Worm (Caenorhabditis elegans) whole organism, young adult: ENCODE measurements around the gene rgef-1.

ENCODE experiments used
- F23B12.7 ChIP-seq: sonication (generic microtip); optimal IDR thresholded peaks from 2 replicates; lab custom pipeline; 2017; ENCODE audit warnings: missing genetic modification characterization, mild to moderate bottlenecking, missing compliant biosample characterization, antibody characterized with exemption, moderate library complexity; ENCODE audit not compliant: insufficient read depth
- F49E8.2 ChIP-seq: sonication (generic microtip); optimal IDR thresholded peaks from 3 replicates; lab custom pipeline; 2017; ENCODE audit warnings: missing genetic modification characterization, mild to moderate bottlenecking, missing compliant biosample characterization, antibody characterized with exemption, moderate library complexity; ENCODE audit not compliant: insufficient read depth
- T07F8.4 ChIP-seq: sonication (generic microtip); optimal IDR thresholded peaks from 2 replicates; lab custom pipeline; 2016; ENCODE audit warnings: mild to moderate bottlenecking, missing genetic modification characterization, moderate library complexity, missing compliant biosample characterization
- Y53F4B.3 ChIP-seq: fragments of 200-800 bp; sonication (Bioruptor generic); IDR thresholded peaks from 2 replicates; pipeline ENCODE4 v1.3.6; 2022; ENCODE audit warnings: missing genetic modification reagents, missing genetic modification characterization, missing compliant biosample characterization
- Y56A3A.18 ChIP-seq: fragments of 200-800 bp; sonication (Bioruptor generic); IDR thresholded peaks from 2 replicates; pipeline ENCODE4 v1.3.6; 2022; ENCODE audit warnings: missing genetic modification reagents, missing genetic modification characterization, missing compliant biosample characterization
- ZK185.1 ChIP-seq: sonication (generic microtip); optimal IDR thresholded peaks from 2 replicates; lab custom pipeline; 2016; ENCODE audit warnings: mild to moderate bottlenecking, missing genetic modification characterization, missing compliant biosample characterization; ENCODE audit not compliant: poor library complexity, severe bottlenecking
- attf-6 ChIP-seq: fragments of 200-800 bp; sonication (Bioruptor generic); IDR thresholded peaks from 2 replicates; pipeline ENCODE4 v1.3.6; 2022; ENCODE audit warnings: missing genetic modification reagents, missing genetic modification characterization, missing compliant biosample characterization
- bed-1 ChIP-seq: fragments of 200-800 bp; sonication (Bioruptor generic); IDR thresholded peaks from 2 replicates; pipeline ENCODE4 v1.3.6; 2022; ENCODE audit warnings: missing genetic modification reagents, missing genetic modification characterization, missing compliant biosample characterization
- ceh-79 ChIP-seq: sonication (generic microtip); optimal IDR thresholded peaks from 2 replicates; lab custom pipeline; 2017; ENCODE audit warnings: mild to moderate bottlenecking, missing genetic modification characterization, missing compliant biosample characterization
- ceh-91 ChIP-seq: fragments of 200-800 bp; sonication (Bioruptor generic); IDR thresholded peaks from 2 replicates; pipeline ENCODE4 v1.3.6; 2022; ENCODE audit warnings: missing genetic modification reagents, missing genetic modification characterization, missing compliant biosample characterization
- dpff-1 ChIP-seq: sonication (generic microtip); optimal IDR thresholded peaks from 2 replicates; lab custom pipeline; 2017; ENCODE audit warnings: mild to moderate bottlenecking, missing genetic modification characterization, missing compliant biosample characterization
- dpl-1 ChIP-seq: fragments of 150-350 bp; optimal IDR thresholded peaks from 2 replicates; lab custom pipeline; 2014; ENCODE audit warnings: missing biosample characterization, missing genetic modification reagents, missing genetic modification characterization
- efl-1 ChIP-seq: fragments of 150-350 bp; optimal IDR thresholded peaks from 2 replicates; lab custom pipeline; 2014; ENCODE audit warnings: missing biosample characterization, missing genetic modification reagents, missing genetic modification characterization
- hlh-12 ChIP-seq: sonication (generic microtip); optimal IDR thresholded peaks from 2 replicates; lab custom pipeline; 2016; ENCODE audit warnings: missing genetic modification characterization, missing compliant biosample characterization
- hlh-26 ChIP-seq: fragments of 200-800 bp; sonication (Bioruptor generic); conservative IDR thresholded peaks from 2 replicates; pipeline ENCODE4 v1.3.6; 2022; ENCODE audit warnings: missing genetic modification reagents, missing genetic modification characterization, missing compliant biosample characterization
- hmg-1.2 ChIP-seq: fragments of 200-800 bp; sonication (Bioruptor generic); IDR thresholded peaks from 2 replicates; pipeline ENCODE4 v1.3.6; 2022; ENCODE audit warnings: missing genetic modification reagents, missing genetic modification characterization, missing compliant biosample characterization
- lag-1 ChIP-seq: fragments of 200-800 bp; sonication (Bioruptor generic); IDR thresholded peaks from 2 replicates; pipeline ENCODE4 v1.3.6; 2022; ENCODE audit warnings: missing genetic modification reagents, missing genetic modification characterization, missing compliant biosample characterization
- let-607 ChIP-seq, 2 experiments: fragments of 200-800 bp in 1 of 2; sonication (Bioruptor generic) in 1 of 2; sonication (generic microtip) in 1 of 2; optimal IDR thresholded peaks; 2 replicates each; lab custom pipeline; 2016 to 2018; ENCODE audit warnings: mild to moderate bottlenecking in 2 of 2, missing compliant biosample characterization in 2 of 2, missing genetic modification characterization in 2 of 2, moderate library complexity in 2 of 2, missing genotype in 1 of 2
- lin-26 ChIP-seq: fragments of 200-800 bp; sonication (Bioruptor generic); IDR thresholded peaks from 2 replicates; pipeline ENCODE4 v1.3.6; 2022; ENCODE audit warnings: missing genetic modification reagents, missing genetic modification characterization, missing compliant biosample characterization
- madf-6 ChIP-seq: fragments of 200-800 bp; sonication (Bioruptor generic); IDR thresholded peaks from 2 replicates; pipeline ENCODE4 v1.3.6; 2022; ENCODE audit warnings: missing genetic modification reagents, missing genetic modification characterization, missing compliant biosample characterization
- mxl-1 ChIP-seq: sonication (generic microtip); optimal IDR thresholded peaks from 2 replicates; lab custom pipeline; 2016; ENCODE audit warnings: missing genetic modification characterization, missing compliant biosample characterization
- nhr-120 ChIP-seq: fragments of 200-800 bp; sonication (Bioruptor generic); IDR thresholded peaks from 2 replicates; pipeline ENCODE4 v1.3.6; 2022; ENCODE audit warnings: missing genetic modification characterization, missing compliant biosample characterization
- pbrm-1 ChIP-seq: fragments of 200-800 bp; sonication (Bioruptor generic); IDR thresholded peaks from 2 replicates; pipeline ENCODE4 v1.3.6; 2022; ENCODE audit warnings: missing genetic modification reagents, missing genetic modification characterization, missing compliant biosample characterization
- rec-8 ChIP-seq, 2 experiments: sonication (generic microtip); optimal IDR thresholded peaks; 2 replicates each; lab custom pipeline; 2016; ENCODE audit warnings: mild to moderate bottlenecking in 2 of 2, missing genetic modification characterization in 2 of 2, missing genetic modification reagents in 2 of 2, missing genotype in 2 of 2, missing biosample characterization in 1 of 2, missing compliant biosample characterization in 1 of 2, moderate library complexity in 1 of 2
- rpc-1 ChIP-seq, 2 experiments: fragments of 150-350 bp in 1 of 2; sonication (generic microtip) in 1 of 2; optimal IDR thresholded peaks; 2 replicates each; lab custom pipeline; 2014 to 2018; ENCODE audit warnings: missing biosample characterization in 1 of 2, missing genetic modification characterization in 1 of 2, missing genetic modification reagents in 1 of 2, missing genotype in 1 of 2
- sdz-38 ChIP-seq: sonication (generic microtip); optimal IDR thresholded peaks from 2 replicates; lab custom pipeline; 2016; ENCODE audit warnings: missing genotype, missing genetic modification characterization, missing compliant biosample characterization
- snpc-1.3 ChIP-seq: sonication (generic microtip); optimal IDR thresholded peaks from 2 replicates; lab custom pipeline; 2017; ENCODE audit warnings: missing genetic modification characterization, mild to moderate bottlenecking, missing compliant biosample characterization, antibody characterized with exemption, moderate library complexity, missing genotype, missing genetic modification reagents; ENCODE audit not compliant: insufficient read depth
- snpc-4 ChIP-seq, 5 experiments: fragments of 150-350 bp in 1 of 5; sonication (generic microtip) in 4 of 5; optimal IDR thresholded peaks; 2 replicates each; lab custom pipeline; 2014 to 2018; ENCODE audit warnings: missing genetic modification characterization in 5 of 5, missing biosample characterization in 3 of 5, antibody characterized with exemption in 2 of 5, mild to moderate bottlenecking in 2 of 5, missing compliant biosample characterization in 2 of 5, missing genotype in 2 of 5, moderate library complexity in 2 of 5, missing genetic modification reagents in 1 of 5
- zim-3 ChIP-seq: sonication (generic microtip); optimal IDR thresholded peaks from 2 replicates; lab custom pipeline; 2017; ENCODE audit warnings: mild to moderate bottlenecking, missing genetic modification characterization, moderate library complexity, missing compliant biosample characterization
- ztf-18 ChIP-seq: sonication (generic microtip); optimal IDR thresholded peaks from 2 replicates; lab custom pipeline; 2016; ENCODE audit warnings: missing genotype, mild to moderate bottlenecking, missing genetic modification characterization, missing compliant biosample characterization
- ztf-22 ChIP-seq: fragments of 200-800 bp; sonication (Bioruptor generic); optimal IDR thresholded peaks from 2 replicates; lab custom pipeline; 2018; ENCODE audit warnings: mild to moderate bottlenecking, missing genetic modification characterization, moderate library complexity, missing compliant biosample characterization
- ztf-28 ChIP-seq: fragments of 200-800 bp; sonication (Bioruptor generic); IDR thresholded peaks from 2 replicates; pipeline ENCODE4 v1.3.6; 2022; ENCODE audit warnings: missing genetic modification reagents, missing genetic modification characterization, missing compliant biosample characterization

Gene rgef-1

ce11 chrV:9587619-9588018, 26.1 kb upstream of the rgef-1 start:
- TF ChIP-seq lin-26 (GFP tag; lab: Robert Waterston, UW) (no peak), dpl-1 (no peak), nhr-120 (GFP tag; lab: Robert Waterston, UW) (no peak), hlh-26 (GFP tag; lab: Robert Waterston, UW) (no peak), F49E8.2 (tag; lab: Kevin White, UChicago) (no peak), dpff-1 (tag; lab: Kevin White, UChicago) (no peak), ceh-79 (no peak), rec-8 (tag; optimal IDR thresholded peaks at IDR 0.05; lab: Kevin White, UChicago) (no peak), Y56A3A.18 (no peak), mxl-1 (tag; lab: Kevin White, UChicago) (no peak)

- TF ChIP-seq F23B12.7 (no peak), lag-1 (GFP tag; lab: Robert Waterston, UW) (no peak), ceh-91 (GFP tag; lab: Robert Waterston, UW) (no peak), Y53F4B.3 (no peak), T07F8.4 (no peak), attf-6 (GFP tag; lab: Robert Waterston, UW) (no peak)
Observed at ce11 chrV:9584263-9584662, 22.8 kb upstream of the rgef-1 start.

- TF ChIP-seq nhr-120 (GFP tag; lab: Robert Waterston, UW) (no peak), sdz-38 (tag; lab: Kevin White, UChicago) (no peak), bed-1 (GFP tag; lab: Robert Waterston, UW) (no peak), ztf-28 (GFP tag; lab: Robert Waterston, UW) (no peak)
Observed at ce11 chrV:9583323-9583644, 21.8 kb upstream of the rgef-1 start, which contains the start of gene K09G1.1. Gene K09G1.1 (plus strand): TSS chrV:9583545.

ce11 chrV:9582594-9583322, 21.3 kb upstream of the rgef-1 start, which contains the start of gene rtfo-1:
Gene rtfo-1 (minus strand): TSS chrV:9582644.
- TF ChIP-seq madf-6 (GFP tag; lab: Robert Waterston, UW) (peak; percentile 12; the same call in 1 of the 2 replicates), ZK185.1 (tag; lab: Kevin White, UChicago) (peak; percentile 12), hlh-12 (no peak), snpc-4 (GFP tag; optimal IDR thresholded peaks at IDR 0.05; lab: Kevin White, UChicago) (no peak), snpc-4 (tag; optimal IDR thresholded peaks at IDR 0.05; lab: Kevin White, UChicago) (peak in 2 of 4 experiments; percentile 28 to 56), hmg-1.2 (GFP tag; lab: Robert Waterston, UW) (no peak), ztf-18 (peak; percentile 34), rpc-1 (optimal IDR thresholded peaks at IDR 0.05; lab: Kevin White, UChicago) (peak; percentile 42), rpc-1 (tag; optimal IDR thresholded peaks at IDR 0.05; lab: Kevin White, UChicago) (no peak), zim-3 (tag; lab: Kevin White, UChicago) (no peak), efl-1 (GFP tag; lab: Kevin White, UChicago) (peak; percentile 1), let-607 (tag; optimal IDR thresholded peaks at IDR 0.05; lab: Kevin White, UChicago) (peak in 1 of 2 experiments; percentile 12), pbrm-1 (peak; percentile 49; the same call in 1 of the 2 replicates), snpc-1.3 (tag; lab: Kevin White, UChicago) (peak; percentile 54), rec-8 (tag; optimal IDR thresholded peaks at IDR 0.05; lab: Kevin White, UChicago) (no peak), ztf-22 (GFP tag; lab: Kevin White, UChicago) (no peak)
- TF ChIP-seq, all 124 proteins: peak for 9
